Worm (Caenorhabditis elegans): ENCODE data around the gene pde-12.

ce11 chrIII:10809568-10809967, 35.3 kb downstream of the pde-12 start:
- no peak for TF ChIP-seq ccch-3 (GFP tag; optimal IDR thresholded peaks at IDR 0.05)
- no peak for TF ChIP-seq F33H1.4 (GFP tag; IDR thresholded peaks at IDR 0.05)

All from whole organism, young adult.